Worm (Caenorhabditis elegans) whole organism, L4/young adult: ENCODE results near the gene ascc-1.

ENCODE experiments used
- W03F9.2 ChIP-seq: fragments of 150-350 bp; optimal IDR thresholded peaks from 2 replicates; lab custom pipeline; 2014; ENCODE audit warnings: missing biosample characterization, missing genetic modification characterization
- him-1 ChIP-seq: sonication (generic microtip); optimal IDR thresholded peaks from 2 replicates; lab custom pipeline; 2016; ENCODE audit warnings: missing genotype, missing genetic modification reagents, missing genetic modification characterization, missing compliant biosample characterization

- TF ChIP-seq him-1 (tag; lab: Kevin White, UChicago) (no peak), W03F9.2 (tag; lab: Kevin White, UChicago) (no peak)
These were observed 27.9 kb upstream of the ascc-1 start for ce11 chrII:29578-29977.
